Worm (Caenorhabditis elegans) whole organism, young adult: ENCODE results near the gene R09E10.1.

Source experiments
- B0261.1 ChIP-seq: sonication (generic microtip); optimal IDR thresholded peaks from 2 replicates; lab custom pipeline; 2016; ENCODE audit warnings: mild to moderate bottlenecking, missing genetic modification characterization, moderate library complexity, missing compliant biosample characterization
- B0336.3 ChIP-seq: fragments of 200-800 bp; sonication (Bioruptor generic); IDR thresholded peaks from 2 replicates; pipeline ENCODE4 v1.3.6; 2022; ENCODE audit warnings: missing genetic modification characterization, missing compliant biosample characterization
- D2030.7 ChIP-seq: fragments of 200-800 bp; sonication (Bioruptor generic); IDR thresholded peaks from 2 replicates; pipeline ENCODE4 v1.3.6; 2022; ENCODE audit warnings: missing genetic modification reagents, missing genetic modification characterization, missing compliant biosample characterization
- K12H6.12 ChIP-seq: fragments of 200-800 bp; sonication (Bioruptor generic); optimal IDR thresholded peaks from 2 replicates; lab custom pipeline; 2018; ENCODE audit warnings: mild to moderate bottlenecking, missing genetic modification characterization, missing compliant biosample characterization
- T07F8.4 ChIP-seq: sonication (generic microtip); optimal IDR thresholded peaks from 2 replicates; lab custom pipeline; 2016; ENCODE audit warnings: mild to moderate bottlenecking, missing genetic modification characterization, moderate library complexity, missing compliant biosample characterization
- Y53F4B.3 ChIP-seq: fragments of 200-800 bp; sonication (Bioruptor generic); IDR thresholded peaks from 2 replicates; pipeline ENCODE4 v1.3.6; 2022; ENCODE audit warnings: missing genetic modification reagents, missing genetic modification characterization, missing compliant biosample characterization
- Y95B8A.8 ChIP-seq: fragments of 200-800 bp; sonication (Bioruptor generic); IDR thresholded peaks from 2 replicates; pipeline ENCODE4 v1.3.6; 2022; ENCODE audit warnings: missing genetic modification reagents, missing genetic modification characterization, missing compliant biosample characterization
- bed-1 ChIP-seq: fragments of 200-800 bp; sonication (Bioruptor generic); IDR thresholded peaks from 2 replicates; pipeline ENCODE4 v1.3.6; 2022; ENCODE audit warnings: missing genetic modification reagents, missing genetic modification characterization, missing compliant biosample characterization
- bed-2 ChIP-seq: fragments of 200-800 bp; sonication (Bioruptor generic); IDR thresholded peaks from 2 replicates; pipeline ENCODE4 v1.3.6; 2022; ENCODE audit warnings: missing genetic modification reagents, missing genetic modification characterization, missing compliant biosample characterization
- ceh-27 ChIP-seq: fragments of 200-800 bp; sonication (Bioruptor generic); optimal IDR thresholded peaks from 2 replicates; lab custom pipeline; 2018; ENCODE audit warnings: mild to moderate bottlenecking, missing genetic modification characterization, moderate library complexity, missing compliant biosample characterization
- ceh-79 ChIP-seq: sonication (generic microtip); optimal IDR thresholded peaks from 2 replicates; lab custom pipeline; 2017; ENCODE audit warnings: mild to moderate bottlenecking, missing genetic modification characterization, missing compliant biosample characterization
- ceh-91 ChIP-seq: fragments of 200-800 bp; sonication (Bioruptor generic); IDR thresholded peaks from 2 replicates; pipeline ENCODE4 v1.3.6; 2022; ENCODE audit warnings: missing genetic modification reagents, missing genetic modification characterization, missing compliant biosample characterization
- die-1 ChIP-seq: sonication (generic microtip); optimal IDR thresholded peaks from 2 replicates; lab custom pipeline; 2016; ENCODE audit warnings: missing genotype, mild to moderate bottlenecking, missing genetic modification characterization, missing compliant biosample characterization
- gei-17 ChIP-seq: fragments of 200-800 bp; sonication (Bioruptor generic); optimal IDR thresholded peaks from 2 replicates; lab custom pipeline; 2018; ENCODE audit warnings: mild to moderate bottlenecking, missing genetic modification characterization, missing compliant biosample characterization
- lag-1 ChIP-seq: fragments of 200-800 bp; sonication (Bioruptor generic); IDR thresholded peaks from 2 replicates; pipeline ENCODE4 v1.3.6; 2022; ENCODE audit warnings: missing genetic modification reagents, missing genetic modification characterization, missing compliant biosample characterization
- lin-26 ChIP-seq: fragments of 200-800 bp; sonication (Bioruptor generic); IDR thresholded peaks from 2 replicates; pipeline ENCODE4 v1.3.6; 2022; ENCODE audit warnings: missing genetic modification reagents, missing genetic modification characterization, missing compliant biosample characterization
- lsy-27 ChIP-seq: sonication (generic microtip); optimal IDR thresholded peaks from 2 replicates; lab custom pipeline; 2017; ENCODE audit warnings: missing genetic modification characterization, mild to moderate bottlenecking, missing compliant biosample characterization, antibody characterized with exemption, missing genotype, borderline replicate concordance; ENCODE audit not compliant: insufficient read depth
- madf-10 ChIP-seq: sonication (generic microtip); optimal IDR thresholded peaks from 2 replicates; lab custom pipeline; 2016; ENCODE audit warnings: mild to moderate bottlenecking, missing genetic modification characterization, missing compliant biosample characterization
- madf-3 ChIP-seq: fragments of 200-800 bp; sonication (Bioruptor generic); IDR thresholded peaks from 2 replicates; pipeline ENCODE4 v1.3.6; 2022; ENCODE audit warnings: missing genetic modification reagents, missing genetic modification characterization, missing compliant biosample characterization
- madf-6 ChIP-seq: fragments of 200-800 bp; sonication (Bioruptor generic); IDR thresholded peaks from 2 replicates; pipeline ENCODE4 v1.3.6; 2022; ENCODE audit warnings: missing genetic modification reagents, missing genetic modification characterization, missing compliant biosample characterization
- madf-8 ChIP-seq: fragments of 200-800 bp; sonication (Bioruptor generic); conservative IDR thresholded peaks from 2 replicates; pipeline ENCODE4 v1.3.6; 2022; ENCODE audit warnings: missing genetic modification reagents, missing genetic modification characterization, missing compliant biosample characterization
- mxl-1 ChIP-seq: sonication (generic microtip); optimal IDR thresholded peaks from 2 replicates; lab custom pipeline; 2016; ENCODE audit warnings: missing genetic modification characterization, missing compliant biosample characterization
- nfya-1 ChIP-seq: sonication (generic microtip); optimal IDR thresholded peaks from 2 replicates; lab custom pipeline; 2017; ENCODE audit warnings: antibody characterized with exemption, missing compliant biosample characterization, missing genetic modification characterization, borderline replicate concordance; ENCODE audit not compliant: insufficient read depth
- nfyb-1 ChIP-seq: fragments of 200-800 bp; sonication (Bioruptor generic); IDR thresholded peaks from 2 replicates; pipeline ENCODE4 v1.3.6; 2022; ENCODE audit warnings: missing genetic modification reagents, missing genetic modification characterization, missing compliant biosample characterization
- pbrm-1 ChIP-seq: fragments of 200-800 bp; sonication (Bioruptor generic); IDR thresholded peaks from 2 replicates; pipeline ENCODE4 v1.3.6; 2022; ENCODE audit warnings: missing genetic modification reagents, missing genetic modification characterization, missing compliant biosample characterization
- pha-4 ChIP-seq: fragments of 150-350 bp; sonication (generic microtip); optimal IDR thresholded peaks from 2 replicates; lab custom pipeline; 2014; ENCODE audit warnings: missing biosample characterization, missing genetic modification reagents, missing genetic modification characterization
- rpc-1 ChIP-seq, 2 experiments: fragments of 150-350 bp in 1 of 2; sonication (generic microtip) in 1 of 2; optimal IDR thresholded peaks; 2 replicates each; lab custom pipeline; 2014 to 2018; ENCODE audit warnings: missing biosample characterization in 1 of 2, missing genetic modification characterization in 1 of 2, missing genetic modification reagents in 1 of 2, missing genotype in 1 of 2
- snpc-1.1 ChIP-seq: sonication (generic microtip); optimal IDR thresholded peaks from 2 replicates; lab custom pipeline; 2017; ENCODE audit warnings: missing genetic modification characterization, mild to moderate bottlenecking, missing compliant biosample characterization, antibody characterized with exemption, moderate library complexity, missing genotype, missing genetic modification reagents; ENCODE audit not compliant: insufficient read depth
- snpc-3.4 ChIP-seq: sonication (generic microtip); optimal IDR thresholded peaks from 2 replicates; lab custom pipeline; 2017; ENCODE audit warnings: missing genetic modification characterization, mild to moderate bottlenecking, missing compliant biosample characterization, antibody characterized with exemption, moderate library complexity, missing genotype, missing genetic modification reagents
- tbp1 ChIP-seq: fragments of 200-800 bp; sonication (Bioruptor generic); optimal IDR thresholded peaks from 2 replicates; lab custom pipeline; 2018; ENCODE audit warnings: mild to moderate bottlenecking, missing genetic modification characterization, missing compliant biosample characterization
- unc-62 ChIP-seq: fragments of 150-350 bp; optimal IDR thresholded peaks from 2 replicates; lab custom pipeline; 2014; ENCODE audit warnings: missing biosample characterization, missing genetic modification reagents, missing genetic modification characterization
- zim-3 ChIP-seq: sonication (generic microtip); optimal IDR thresholded peaks from 2 replicates; lab custom pipeline; 2017; ENCODE audit warnings: mild to moderate bottlenecking, missing genetic modification characterization, moderate library complexity, missing compliant biosample characterization
- ztf-22 ChIP-seq: fragments of 200-800 bp; sonication (Bioruptor generic); optimal IDR thresholded peaks from 2 replicates; lab custom pipeline; 2018; ENCODE audit warnings: mild to moderate bottlenecking, missing genetic modification characterization, moderate library complexity, missing compliant biosample characterization
- ztf-28 ChIP-seq: fragments of 200-800 bp; sonication (Bioruptor generic); IDR thresholded peaks from 2 replicates; pipeline ENCODE4 v1.3.6; 2022; ENCODE audit warnings: missing genetic modification reagents, missing genetic modification characterization, missing compliant biosample characterization

The R09E10.1 gene

DNA sequence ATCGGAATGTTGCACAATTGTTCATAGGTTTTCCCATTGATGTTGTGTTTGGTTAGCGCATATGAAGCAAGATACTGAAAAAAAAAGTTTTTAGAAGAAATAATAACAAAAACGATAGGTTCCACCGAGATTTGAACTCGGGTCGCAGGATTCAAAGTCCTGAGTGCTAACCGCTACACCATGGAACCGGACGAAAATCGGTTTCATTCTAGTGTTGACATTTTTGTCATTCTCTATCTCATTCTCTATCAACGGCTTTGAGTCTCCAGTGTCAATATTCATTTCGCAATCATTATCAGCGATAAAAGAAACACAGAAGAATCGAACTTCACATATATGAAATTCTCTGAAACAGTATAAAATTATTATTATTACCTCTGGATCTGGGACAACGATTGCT is 11.4 kb downstream of the R09E10.1 start (continued):
- no peak for TF ChIP-seq snpc-3.4
- TF ChIP-seq mxl-1 (tag; lab: Kevin White, UChicago), result peak; percentile 35
- TF ChIP-seq ztf-22 (GFP tag; lab: Kevin White, UChicago), result no peak
- TF ChIP-seq zim-3 (tag; lab: Kevin White, UChicago), result no peak
- no peak for TF ChIP-seq ceh-91 (GFP tag; lab: Robert Waterston, UW)
- TF ChIP-seq lin-26 (GFP tag; lab: Robert Waterston, UW), result peak; percentile 71; the same call in 1 of the 2 replicates
- peak; percentile 51 for TF ChIP-seq die-1 (tag; lab: Kevin White, UChicago)
- TF ChIP-seq madf-8 (GFP tag; lab: Robert Waterston, UW), result no peak
- TF ChIP-seq T07F8.4 (tag; lab: Kevin White, UChicago), result no peak
- TF ChIP-seq snpc-1.1 (tag; lab: Kevin White, UChicago), result peak; percentile 54
- TF ChIP-seq lag-1 (GFP tag; lab: Robert Waterston, UW), result no peak
- TF ChIP-seq madf-3 (GFP tag; lab: Robert Waterston, UW), result no peak
- TF ChIP-seq ceh-79 (tag; lab: Kevin White, UChicago), result no peak
- no peak for TF ChIP-seq ceh-27 (GFP tag; lab: Kevin White, UChicago)
- no peak for TF ChIP-seq nfyb-1
- TF ChIP-seq nfya-1 (tag; lab: Kevin White, UChicago), result no peak
- TF ChIP-seq pbrm-1, result peak; percentile 51; the same call in 1 of the 2 replicates
- TF ChIP-seq D2030.7 (GFP tag; lab: Robert Waterston, UW), result 0 out of 2 replicates have a peak, but pooled peaks have one; percentile 16
- no peak for TF ChIP-seq K12H6.12 (tag; lab: Kevin White, UChicago)
- peak; percentile 74 for TF ChIP-seq B0261.1 (tag; lab: Kevin White, UChicago)
- no peak for TF ChIP-seq ztf-28
- peak; percentile 73 for TF ChIP-seq rpc-1 (optimal IDR thresholded peaks at IDR 0.05; lab: Kevin White, UChicago)
- peak; percentile 93 for TF ChIP-seq rpc-1 (tag; optimal IDR thresholded peaks at IDR 0.05; lab: Kevin White, UChicago)
- no peak for TF ChIP-seq gei-17 (GFP tag; lab: Kevin White, UChicago)
- TF ChIP-seq pha-4 (tag; lab: Kevin White, UChicago), result no peak

ce11 chrIV:10310329-10310728 is 12.2 kb downstream of the R09E10.1 start, which contains the start of gene R09E10.8:
Gene R09E10.8 (minus strand): TSS chrIV:10310429.
- TF ChIP-seq Y53F4B.3, result no peak
- no peak for TF ChIP-seq die-1 (tag; lab: Kevin White, UChicago)
- TF ChIP-seq, all 124 proteins: peak for 0

DNA sequence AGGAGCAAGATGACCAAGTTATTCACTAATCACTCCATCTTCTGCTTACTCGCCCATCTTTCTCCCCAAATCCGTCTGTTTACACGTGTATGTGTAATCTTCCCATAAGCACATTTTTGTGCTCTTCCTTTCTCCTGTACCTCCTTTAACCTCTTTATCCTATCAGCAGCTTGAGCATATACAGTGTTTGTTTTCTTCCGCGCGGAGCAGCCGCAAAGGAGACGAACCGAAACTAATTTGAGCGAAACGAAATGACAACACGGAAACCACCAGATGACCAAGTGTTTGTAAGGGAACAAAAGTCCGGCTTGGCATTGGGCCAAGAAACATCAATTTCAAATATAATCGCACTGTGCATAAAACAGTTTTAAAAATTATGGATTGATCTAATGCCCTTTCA is 18.2 kb downstream of the R09E10.1 start:
- TF ChIP-seq bed-1 (no peak), B0336.3 (GFP tag; lab: Robert Waterston, UW) (no peak), madf-6 (GFP tag; lab: Robert Waterston, UW) (no peak), tbp1 (GFP tag; lab: Kevin White, UChicago) (no peak), mxl-1 (tag; lab: Kevin White, UChicago) (no peak), madf-10 (tag; lab: Kevin White, UChicago) (no peak), lsy-27 (tag; lab: Kevin White, UChicago) (no peak), bed-2 (no peak), Y95B8A.8 (GFP tag; lab: Robert Waterston, UW) (no peak)
- TF ChIP-seq, all 124 proteins: peak for 0

DNA sequence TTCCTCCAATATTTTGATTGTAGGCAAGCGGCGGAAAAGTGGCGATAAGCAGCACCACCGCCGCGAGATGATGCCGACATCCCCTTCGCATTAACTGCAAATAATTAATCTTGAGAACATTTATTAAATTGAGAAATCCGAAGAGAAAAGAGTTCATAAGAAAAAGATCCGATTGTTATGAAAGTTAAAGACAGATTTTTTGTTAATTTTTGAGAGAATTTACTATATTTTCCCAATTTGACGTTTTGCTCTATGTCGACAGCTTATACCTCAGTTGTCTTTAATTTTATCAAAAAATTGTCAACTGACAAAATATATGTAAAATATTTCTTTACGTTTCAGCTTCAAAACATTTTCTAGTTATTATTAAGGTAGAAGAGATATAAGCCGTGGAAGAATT is 20.3 kb downstream of the R09E10.1 start, which contains the start of gene R09E10.5:
Gene R09E10.5, minus strand, starts transcription at position 101 of the 400 bp plus-strand sequence.
- no peak for TF ChIP-seq unc-62
